Fruit fly (Drosophila melanogaster): ENCODE measurements around the gene dls.

The dls gene

DNA sequence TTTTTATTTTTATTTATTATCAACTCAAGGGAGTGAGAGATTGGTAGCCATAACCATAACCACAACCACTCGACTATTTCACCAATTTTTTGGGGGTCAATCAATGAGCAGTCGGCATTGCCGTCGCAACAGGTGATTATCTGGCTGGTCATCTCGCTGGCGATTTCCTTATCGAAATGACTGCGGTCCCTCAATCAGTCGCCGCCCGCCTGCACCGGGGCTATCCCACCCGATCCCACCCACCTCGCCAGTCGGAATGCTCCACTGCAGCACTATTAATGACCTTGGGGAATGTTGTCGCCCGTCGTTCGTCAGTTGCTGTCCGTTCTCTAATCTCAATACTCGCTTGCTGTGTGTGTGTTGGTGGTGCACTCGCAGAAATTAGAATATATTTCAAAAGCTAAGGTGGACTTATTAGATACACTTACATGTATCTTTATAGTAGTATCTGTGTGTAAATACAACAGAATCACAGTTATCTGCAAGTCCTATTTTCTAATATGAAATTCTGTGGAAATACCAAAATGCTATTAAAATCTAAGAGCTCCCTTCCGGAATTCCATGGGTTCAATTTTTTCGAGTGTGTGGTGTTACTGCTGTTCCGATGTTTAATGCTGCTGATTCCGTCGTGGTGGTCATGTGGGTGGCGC lies 40.6 kb upstream of the dls start:
- TF ChIP-seq foxo (GFP tag; optimal IDR thresholded peaks at IDR 0.05) = peak in 1 of 2 experiments; percentile 55
- TF ChIP-seq Hnf4 (GFP tag; optimal IDR thresholded peaks at IDR 0.05) = no peak
- peak; percentile 40 for TF ChIP-seq rgr (GFP tag; optimal IDR thresholded peaks at IDR 0.05)
- TF ChIP-seq br (GFP tag; optimal IDR thresholded peaks at IDR 0.05) = peak; percentile 11
- TF ChIP-seq HLH106 (tag; optimal IDR thresholded peaks at IDR 0.05) = peak; percentile 46
- TF ChIP-seq fru (GFP tag; optimal IDR thresholded peaks at IDR 0.05) = peak; percentile 54
- TF ChIP-seq sv (GFP tag; optimal IDR thresholded peaks at IDR 0.05) = peak; percentile 10
- no peak for TF ChIP-seq N (GFP tag; optimal IDR thresholded peaks at IDR 0.05)
- peak; percentile 68 for TF ChIP-seq h (GFP tag; optimal IDR thresholded peaks at IDR 0.05)
- peak; percentile 41 for TF ChIP-seq OdsH (GFP tag; optimal IDR thresholded peaks at IDR 0.05)
- no peak for TF ChIP-seq dmrt93B (GFP tag; optimal IDR thresholded peaks at IDR 0.05)
- TF ChIP-seq Hr78 (GFP tag; optimal IDR thresholded peaks at IDR 0.05) = no peak
- TF ChIP-seq ey (GFP tag; optimal IDR thresholded peaks at IDR 0.05) = peak; percentile 49
- TF ChIP-seq Dif (GFP tag; optimal IDR thresholded peaks at IDR 0.05; ENCODE audit: partially characterized antibody) = no peak

DNA sequence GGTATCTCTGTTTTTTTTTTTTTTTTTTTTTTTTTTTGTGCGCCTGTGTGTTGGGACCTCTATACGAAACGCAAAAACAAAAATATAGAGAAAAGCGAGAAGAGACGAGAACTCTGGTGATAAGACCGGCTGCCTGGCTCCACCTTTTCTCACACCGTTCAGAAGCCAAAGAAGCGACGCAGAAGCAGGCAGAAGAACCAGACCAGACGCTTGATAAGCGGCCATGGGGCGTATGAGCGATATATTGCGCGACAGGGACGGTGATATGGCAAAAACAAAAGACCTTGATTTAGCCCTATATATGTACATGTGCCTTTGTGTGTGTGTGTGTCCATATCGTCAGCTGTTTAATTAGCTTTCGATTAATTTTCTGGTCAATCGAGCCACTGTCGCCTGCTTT lies 40.0 kb upstream of the dls start:
- TF ChIP-seq Hnf4 (GFP tag; optimal IDR thresholded peaks at IDR 0.05) (peak; percentile 9), foxo (GFP tag; optimal IDR thresholded peaks at IDR 0.05) (peak in 1 of 2 experiments; percentile 3), Jra (GFP tag; optimal IDR thresholded peaks at IDR 0.05) (peak; percentile 7), jim (GFP tag; optimal IDR thresholded peaks at IDR 0.05) (no peak), Abd-B (GFP tag; optimal IDR thresholded peaks at IDR 0.05) (no peak), psq (GFP tag; optimal IDR thresholded peaks at IDR 0.05) (peak; percentile 55), CrebA (GFP tag; optimal IDR thresholded peaks at IDR 0.05; ENCODE audit: borderline replicate concordance) (peak; percentile 51), Sp1 (GFP tag; optimal IDR thresholded peaks at IDR 0.05) (no peak), Vsx2 (GFP tag; optimal IDR thresholded peaks at IDR 0.05; ENCODE audit: partially characterized antibody) (peak; percentile 70), ey (GFP tag; optimal IDR thresholded peaks at IDR 0.05) (no peak), sv (GFP tag; optimal IDR thresholded peaks at IDR 0.05) (no peak)

DNA sequence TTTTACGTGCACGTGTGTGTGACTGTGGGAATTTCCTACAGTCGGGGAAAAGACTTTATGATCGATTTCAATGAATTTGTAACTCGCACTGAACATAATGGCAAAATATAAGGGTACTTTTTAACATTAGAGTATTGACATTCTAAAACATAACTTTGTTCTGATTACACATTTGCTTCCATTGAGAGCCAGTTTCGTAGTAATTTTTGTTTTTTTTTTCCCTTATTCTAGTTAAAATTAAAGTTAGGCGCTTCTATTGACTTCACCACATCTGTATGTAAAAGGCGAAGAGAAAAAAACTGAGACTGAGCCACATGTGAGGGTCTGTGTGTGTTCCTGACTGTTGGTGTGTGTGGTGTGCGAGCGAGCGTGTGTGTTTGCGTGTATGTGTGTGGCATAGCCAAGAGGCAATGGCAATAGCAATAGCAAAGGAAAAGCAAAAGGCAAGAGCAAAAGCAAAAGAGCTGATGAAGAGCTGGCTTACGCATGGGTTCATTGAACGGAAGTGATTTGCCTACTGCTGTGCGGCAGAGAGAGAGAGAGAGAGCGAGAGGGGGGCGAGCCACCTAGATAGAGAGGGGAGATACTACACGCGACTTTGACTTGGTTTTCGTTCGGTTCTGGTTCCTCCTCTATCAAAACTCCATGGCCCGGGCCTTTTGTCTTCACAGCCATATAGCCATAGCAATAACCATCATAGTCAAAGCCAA lies 39.1 kb upstream of the dls start:
- no peak for TF ChIP-seq dmrt93B (GFP tag; optimal IDR thresholded peaks at IDR 0.05)
- TF ChIP-seq usp (GFP tag; optimal IDR thresholded peaks at IDR 0.05) = no peak
- TF ChIP-seq sv (GFP tag; optimal IDR thresholded peaks at IDR 0.05) = no peak
- peak; percentile 23 for TF ChIP-seq Hnf4 (GFP tag; optimal IDR thresholded peaks at IDR 0.05)
- peak; percentile 33 for TF ChIP-seq fru (GFP tag; optimal IDR thresholded peaks at IDR 0.05)
- TF ChIP-seq Hr83 (GFP tag; optimal IDR thresholded peaks at IDR 0.05; ENCODE audit: poor library complexity, severe bottlenecking) = no peak
- peak; percentile 31 for TF ChIP-seq ey (GFP tag; optimal IDR thresholded peaks at IDR 0.05)
- peak; percentile 22 for TF ChIP-seq HLH106 (tag; optimal IDR thresholded peaks at IDR 0.05)
- no peak for TF ChIP-seq br (GFP tag; optimal IDR thresholded peaks at IDR 0.05)
- TF ChIP-seq foxo (GFP tag; optimal IDR thresholded peaks at IDR 0.05) = peak in 1 of 2 experiments; percentile 47
- no peak for TF ChIP-seq Myc (optimal IDR thresholded peaks at IDR 0.05)
- no peak for TF ChIP-seq dsf (GFP tag; optimal IDR thresholded peaks at IDR 0.05; ENCODE audit: borderline replicate concordance)
- no peak for TF ChIP-seq woc (GFP tag; optimal IDR thresholded peaks at IDR 0.05)
- TF ChIP-seq CrebA (GFP tag; optimal IDR thresholded peaks at IDR 0.05; ENCODE audit: borderline replicate concordance) = no peak
- peak; percentile 13 for TF ChIP-seq h (GFP tag; optimal IDR thresholded peaks at IDR 0.05)
- TF ChIP-seq tai (GFP tag; optimal IDR thresholded peaks at IDR 0.05) = peak; percentile 8
- no peak for TF ChIP-seq jim (GFP tag; optimal IDR thresholded peaks at IDR 0.05)
- TF ChIP-seq brk (GFP tag; optimal IDR thresholded peaks at IDR 0.05) = no peak
- no peak for TF ChIP-seq OdsH (GFP tag; optimal IDR thresholded peaks at IDR 0.05)
- no peak for TF ChIP-seq Vsx2 (GFP tag; optimal IDR thresholded peaks at IDR 0.05; ENCODE audit: partially characterized antibody)
- no peak for TF ChIP-seq GATAd (GFP tag; optimal IDR thresholded peaks at IDR 0.05)
- no peak for TF ChIP-seq Sp1 (GFP tag; optimal IDR thresholded peaks at IDR 0.05)
- TF ChIP-seq N (GFP tag; optimal IDR thresholded peaks at IDR 0.05) = no peak
- no peak for TF ChIP-seq psq (GFP tag; optimal IDR thresholded peaks at IDR 0.05)

All from whole organism, wandering third instar larva.